Fruit fly (Drosophila melanogaster): ENCODE data around the gene CG4751.

DNA sequence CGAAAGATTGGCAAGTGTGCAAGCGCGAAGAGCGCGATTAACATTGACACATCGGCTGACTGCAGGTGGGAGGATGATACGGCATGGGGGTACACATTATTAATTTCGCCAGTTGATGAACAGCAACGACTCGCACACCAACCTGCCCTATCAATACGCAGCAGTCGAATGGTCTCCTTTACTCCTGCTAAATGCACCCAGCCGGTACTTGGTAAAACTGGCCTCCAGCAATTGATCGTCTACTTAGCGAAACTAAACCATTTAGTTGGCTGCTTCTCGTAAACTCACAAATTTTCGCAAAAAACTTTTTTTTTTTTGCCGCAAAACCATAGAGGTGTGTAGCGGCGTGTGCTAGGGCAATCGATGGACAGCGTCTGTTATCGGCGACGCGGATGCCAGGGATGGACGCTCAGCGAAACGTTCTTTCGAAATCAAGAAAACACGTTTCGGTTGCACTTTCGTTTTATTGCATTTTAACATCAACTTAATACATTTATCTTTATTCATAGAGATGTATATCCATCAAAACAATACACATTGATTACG, 29.9 kb upstream of the CG4751 start, which contains the start of gene Ge-1:
- no peak for TF ChIP-seq CG4496 (GFP tag; IDR thresholded peaks at IDR 0.05)
- TF ChIP-seq CG17806 (tag; optimal IDR thresholded peaks at IDR 0.05): no peak
- TF ChIP-seq CG15710 (tag; optimal IDR thresholded peaks at IDR 0.05): no peak
- TF ChIP-seq EcR (GFP tag; optimal IDR thresholded peaks at IDR 0.05): no peak
- no peak for TF ChIP-seq CG32121 (GFP tag; IDR thresholded peaks at IDR 0.05)
- TF ChIP-seq CG9948 (tag; optimal IDR thresholded peaks at IDR 0.05): no peak
- TF ChIP-seq Pif1B (GFP tag; optimal IDR thresholded peaks at IDR 0.05): no peak
- no peak for TF ChIP-seq CG10348 (GFP tag; IDR thresholded peaks at IDR 0.05)
- no peak for TF ChIP-seq Ets98B (GFP tag; IDR thresholded peaks at IDR 0.05)
- TF ChIP-seq Pif1A (GFP tag; optimal IDR thresholded peaks at IDR 0.05): no peak
- TF ChIP-seq fd96Ca (GFP tag; IDR thresholded peaks at IDR 0.05): no peak
- no peak for TF ChIP-seq CG13204 (GFP tag; optimal IDR thresholded peaks at IDR 0.05)
- TF ChIP-seq CG34367 (tag; optimal IDR thresholded peaks at IDR 0.05): no peak
- TF ChIP-seq CG12605 (GFP tag; IDR thresholded peaks at IDR 0.05): no peak
